Fruit fly (Drosophila melanogaster) whole organism, embryonic: ENCODE results near the gene mRpL12.

Experiments used
- Asciz ChIP-seq: fragments of 200-800 bp; sonication (Bioruptor generic); optimal IDR thresholded peaks from 2 replicates; lab custom pipeline; 2017; ENCODE audit warnings: missing biosample characterization, mild to moderate bottlenecking, missing genetic modification characterization, missing genetic modification reagents
- Bteb2 ChIP-seq: fragments of 200-800 bp; sonication (Bioruptor generic); optimal IDR thresholded peaks from 2 replicates; lab custom pipeline; 2016; ENCODE audit warnings: missing biosample characterization, missing genetic modification characterization
- CG10147 ChIP-seq: fragments of 200-800 bp; sonication (Bioruptor generic); optimal IDR thresholded peaks from 2 replicates; lab custom pipeline; 2019; ENCODE audit warnings: missing biosample characterization, mild to moderate bottlenecking, missing genetic modification characterization, moderate library complexity
- CG10274 ChIP-seq: fragments of 200-800 bp; sonication (Bioruptor generic); optimal IDR thresholded peaks from 3 replicates; lab custom pipeline; 2017; ENCODE audit warnings: missing biosample characterization, mild to moderate bottlenecking, missing genetic modification characterization
- CG10565 ChIP-seq: fragments of 200-800 bp; sonication (Bioruptor generic); optimal IDR thresholded peaks from 3 replicates; lab custom pipeline; 2016; ENCODE audit warnings: missing biosample characterization, mild to moderate bottlenecking, missing genetic modification characterization
- CG12391 ChIP-seq: fragments of 200-800 bp; sonication (Bioruptor generic); optimal IDR thresholded peaks from 3 replicates; lab custom pipeline; 2018; ENCODE audit warnings: missing biosample characterization, mild to moderate bottlenecking, missing genetic modification characterization, moderate library complexity
- CG15479 ChIP-seq: fragments of 200-800 bp; sonication (Bioruptor generic); optimal IDR thresholded peaks from 3 replicates; lab custom pipeline; 2019; ENCODE audit warnings: missing biosample characterization, mild to moderate bottlenecking, missing genetic modification characterization, moderate library complexity
- CG15601 ChIP-seq: fragments of 200-800 bp; sonication (Bioruptor generic); optimal IDR thresholded peaks from 3 replicates; lab custom pipeline; 2019; ENCODE audit warnings: missing biosample characterization, mild to moderate bottlenecking, missing genetic modification characterization, moderate library complexity
- CG17186 ChIP-seq: fragments of 200-800 bp; sonication (Bioruptor generic); optimal IDR thresholded peaks from 3 replicates; lab custom pipeline; 2017; ENCODE audit warnings: missing biosample characterization, missing genetic modification reagents, missing genetic modification characterization
- CG17328 ChIP-seq: fragments of 200-800 bp; sonication (Bioruptor generic); IDR thresholded peaks from 2 replicates; pipeline ENCODE4 v1.3.6; 2022; ENCODE audit warnings: missing biosample characterization, missing genetic modification characterization
- CG17612 ChIP-seq: fragments of 200-800 bp; sonication (Bioruptor generic); IDR thresholded peaks from 2 replicates; pipeline ENCODE4 v1.3.6; 2022; ENCODE audit warnings: missing biosample characterization, missing genetic modification characterization
- CG17829 ChIP-seq: fragments of 200-800 bp; optimal IDR thresholded peaks from 2 replicates; lab custom pipeline; 2019; ENCODE audit warnings: missing biosample characterization, mild to moderate bottlenecking, missing genetic modification characterization, moderate library complexity
- CG2116 ChIP-seq: fragments of 200-800 bp; sonication (Bioruptor generic); optimal IDR thresholded peaks from 3 replicates; lab custom pipeline; 2018; ENCODE audit warnings: missing biosample characterization, mild to moderate bottlenecking, missing genetic modification characterization
- CG2120 ChIP-seq: fragments of 200-800 bp; sonication (Bioruptor generic); optimal IDR thresholded peaks from 3 replicates; lab custom pipeline; 2016; ENCODE audit warnings: missing biosample characterization, missing genetic modification characterization
- CG30431 ChIP-seq: fragments of 200-800 bp; sonication (Bioruptor generic); optimal IDR thresholded peaks from 2 replicates; lab custom pipeline; 2017; ENCODE audit warnings: missing biosample characterization, missing genetic modification characterization
- CG34376 ChIP-seq: fragments of 200-800 bp; sonication (Bioruptor generic); optimal IDR thresholded peaks from 2 replicates; lab custom pipeline; 2018; ENCODE audit warnings: missing biosample characterization, mild to moderate bottlenecking, missing genetic modification characterization
- CG3726 ChIP-seq: fragments of 200-800 bp; sonication (Bioruptor generic); IDR thresholded peaks from 3 replicates; pipeline ENCODE4, ENCODE4 v1.3.6; 2022; ENCODE audit warnings: missing biosample characterization, missing genetic modification characterization
- CG3995 ChIP-seq: fragments of 200-800 bp; sonication (Bioruptor generic); optimal IDR thresholded peaks from 3 replicates; lab custom pipeline; 2016; ENCODE audit warnings: missing biosample characterization, missing genetic modification characterization
- CG4617 ChIP-seq: fragments of 200-800 bp; sonication (Bioruptor generic); optimal IDR thresholded peaks from 3 replicates; lab custom pipeline; 2016; ENCODE audit warnings: missing biosample characterization, missing genetic modification characterization, borderline replicate concordance
- CG6791 ChIP-seq: fragments of 200-800 bp; sonication (Bioruptor generic); IDR thresholded peaks from 3 replicates; pipeline ENCODE4 v1.3.6; 2022; ENCODE audit warnings: missing biosample characterization, missing genetic modification characterization; ENCODE audit not compliant: partially characterized antibody
- CG7928 ChIP-seq: fragments of 200-800 bp; sonication (Bioruptor generic); optimal IDR thresholded peaks from 2 replicates; lab custom pipeline; 2017; ENCODE audit warnings: missing biosample characterization, mild to moderate bottlenecking, missing genetic modification characterization
- CG9437 ChIP-seq: fragments of 200-800 bp; sonication (Bioruptor generic); optimal IDR thresholded peaks from 2 replicates; lab custom pipeline; 2018; ENCODE audit warnings: missing biosample characterization, mild to moderate bottlenecking, missing genetic modification characterization
- CG9932 ChIP-seq: fragments of 200-800 bp; sonication (Bioruptor generic); IDR thresholded peaks from 2 replicates; pipeline ENCODE4 v1.3.6; 2022; ENCODE audit warnings: missing biosample characterization, missing genetic modification characterization
- Dll ChIP-seq: fragments of 200-800 bp; sonication (Bioruptor generic); IDR thresholded peaks from 4 replicates; pipeline ENCODE4 v1.3.6; 2022; ENCODE audit warnings: missing biosample characterization, missing genetic modification characterization; ENCODE audit not compliant: partially characterized antibody
- Dp ChIP-seq: fragments of 200-800 bp; sonication (Bioruptor generic); optimal IDR thresholded peaks from 2 replicates; lab custom pipeline; 2018; ENCODE audit warnings: missing biosample characterization, mild to moderate bottlenecking, missing genetic modification characterization, moderate library complexity
- E2f1 ChIP-seq: fragments of 200-800 bp; sonication (Bioruptor generic); IDR thresholded peaks from 2 replicates; pipeline ENCODE4 v1.3.6; 2022; ENCODE audit warnings: missing biosample characterization, missing genetic modification characterization
- HLH4C ChIP-seq: fragments of 200-800 bp; sonication (Bioruptor generic); IDR thresholded peaks from 3 replicates; pipeline ENCODE4 v1.3.6; 2022; ENCODE audit warnings: missing biosample characterization, missing genetic modification characterization; ENCODE audit not compliant: partially characterized antibody
- HLH54F ChIP-seq: fragments of 200-800 bp; sonication (Bioruptor generic); optimal IDR thresholded peaks from 3 replicates; lab custom pipeline; 2016; ENCODE audit warnings: missing biosample characterization, missing genetic modification characterization
- Hr51 ChIP-seq, 2 experiments: fragments of 200-800 bp; sonication (Bioruptor generic); optimal IDR thresholded peaks; 2 replicates in 1 of 2; 3 replicates in 1 of 2; lab custom pipeline; 2016 to 2018; ENCODE audit warnings: missing biosample characterization in 2 of 2, missing genetic modification characterization in 2 of 2, mild to moderate bottlenecking in 1 of 2, moderate library complexity in 1 of 2
- Mes4 ChIP-seq: fragments of 200-800 bp; sonication (Bioruptor generic); optimal IDR thresholded peaks from 2 replicates; lab custom pipeline; 2016; ENCODE audit warnings: missing biosample characterization, missing genetic modification characterization
- Nf-YA ChIP-seq: fragments of 200-800 bp; sonication (Bioruptor generic); IDR thresholded peaks from 2 replicates; pipeline ENCODE4 v1.3.6; 2022; ENCODE audit warnings: missing biosample characterization, missing genetic modification characterization
- Oli ChIP-seq: fragments of 200-800 bp; sonication (Bioruptor generic); optimal IDR thresholded peaks from 2 replicates; lab custom pipeline; 2018; ENCODE audit warnings: missing biosample characterization, mild to moderate bottlenecking, missing genetic modification characterization, moderate library complexity
- Sox102F ChIP-seq: fragments of 200-800 bp; sonication (Bioruptor generic); optimal IDR thresholded peaks from 2 replicates; lab custom pipeline; 2018; ENCODE audit warnings: missing biosample characterization, mild to moderate bottlenecking, missing genetic modification characterization, moderate library complexity
- Usf ChIP-seq: fragments of 200-800 bp; sonication (Bioruptor generic); optimal IDR thresholded peaks from 2 replicates; lab custom pipeline; 2017; ENCODE audit warnings: missing genotype, missing biosample characterization, missing genetic modification characterization
- al ChIP-seq: fragments of 200-800 bp; sonication (Bioruptor generic); IDR thresholded peaks from 2 replicates; pipeline ENCODE4 v1.3.6; 2022; ENCODE audit warnings: missing biosample characterization, missing genetic modification characterization
- ato ChIP-seq: fragments of 200-800 bp; sonication (Bioruptor generic); IDR thresholded peaks from 2 replicates; pipeline ENCODE4 v1.3.6; 2022; ENCODE audit warnings: missing biosample characterization, missing genetic modification characterization; ENCODE audit not compliant: partially characterized antibody
- chinmo ChIP-seq: fragments of 200-800 bp; sonication (Bioruptor generic); IDR thresholded peaks from 4 replicates; pipeline ENCODE4 v1.3.6; 2022; ENCODE audit warnings: missing biosample characterization, missing genetic modification characterization; ENCODE audit not compliant: partially characterized antibody
- fd64A ChIP-seq: fragments of 200-800 bp; sonication (Bioruptor generic); optimal IDR thresholded peaks from 3 replicates; lab custom pipeline; 2018; ENCODE audit warnings: missing biosample characterization, mild to moderate bottlenecking, missing genetic modification characterization
- fru ChIP-seq: fragments of >200 bp; optimal IDR thresholded peaks from 2 replicates; lab custom pipeline; 2017
- hth ChIP-seq: fragments of >200 bp; optimal IDR thresholded peaks from 2 replicates; lab custom pipeline; 2017; ENCODE audit warnings: inconsistent platforms
- nom ChIP-seq: fragments of 200-800 bp; sonication (Bioruptor generic); optimal IDR thresholded peaks from 2 replicates; lab custom pipeline; 2017; ENCODE audit warnings: missing biosample characterization, missing genetic modification characterization, mild to moderate bottlenecking, moderate library complexity, missing genetic modification reagents
- sc ChIP-seq, 3 experiments: fragments of >200 bp in 2 of 3; fragments of 200-800 bp in 1 of 3; sonication (Bioruptor generic) in 1 of 3; optimal IDR thresholded peaks; 2 replicates in 2 of 3; 3 replicates in 1 of 3; lab custom pipeline; 2017; ENCODE audit warnings: mild to moderate bottlenecking in 1 of 3, missing biosample characterization in 1 of 3, missing genetic modification characterization in 1 of 3, missing genetic modification reagents in 1 of 3
- sd ChIP-seq: fragments of 200-800 bp; sonication (Bioruptor generic); optimal IDR thresholded peaks from 3 replicates; lab custom pipeline; 2018; ENCODE audit warnings: missing biosample characterization, mild to moderate bottlenecking, missing genetic modification characterization, moderate library complexity
- sima ChIP-seq: fragments of 200-800 bp; sonication (Bioruptor generic); optimal IDR thresholded peaks from 2 replicates; lab custom pipeline; 2016; ENCODE audit warnings: missing biosample characterization, missing genetic modification characterization
- slou ChIP-seq: fragments of 200-800 bp; sonication (Bioruptor generic); optimal IDR thresholded peaks from 3 replicates; lab custom pipeline; 2016; ENCODE audit warnings: missing biosample characterization, missing genetic modification characterization
- tio ChIP-seq: fragments of 200-800 bp; sonication (Bioruptor generic); optimal IDR thresholded peaks from 2 replicates; lab custom pipeline; 2017; ENCODE audit warnings: missing biosample characterization, missing genetic modification characterization, inconsistent platforms
- tll ChIP-seq, 2 experiments: fragments of 200-800 bp in 1 of 2; fragments of >200 bp in 1 of 2; sonication (Bioruptor generic) in 1 of 2; optimal IDR thresholded peaks; 2 replicates each; lab custom pipeline; 2017 to 2019; ENCODE audit warnings: missing biosample characterization in 2 of 2, missing genetic modification characterization in 2 of 2, mild to moderate bottlenecking in 1 of 2, moderate library complexity in 1 of 2
- trem ChIP-seq: fragments of 200-800 bp; optimal IDR thresholded peaks from 3 replicates; lab custom pipeline; 2019; ENCODE audit warnings: missing biosample characterization, mild to moderate bottlenecking, missing genetic modification characterization, moderate library complexity
- vvl ChIP-seq: fragments of 200-800 bp; sonication (Bioruptor generic); IDR thresholded peaks from 2 replicates; pipeline ENCODE4 v1.3.6; 2022; ENCODE audit warnings: missing biosample characterization, missing genetic modification characterization
- zfh2 ChIP-seq: fragments of 200-800 bp; sonication (Bioruptor generic); optimal IDR thresholded peaks from 2 replicates; lab custom pipeline; 2016; ENCODE audit warnings: missing biosample characterization, missing genetic modification characterization

The mRpL12 gene

DNA sequence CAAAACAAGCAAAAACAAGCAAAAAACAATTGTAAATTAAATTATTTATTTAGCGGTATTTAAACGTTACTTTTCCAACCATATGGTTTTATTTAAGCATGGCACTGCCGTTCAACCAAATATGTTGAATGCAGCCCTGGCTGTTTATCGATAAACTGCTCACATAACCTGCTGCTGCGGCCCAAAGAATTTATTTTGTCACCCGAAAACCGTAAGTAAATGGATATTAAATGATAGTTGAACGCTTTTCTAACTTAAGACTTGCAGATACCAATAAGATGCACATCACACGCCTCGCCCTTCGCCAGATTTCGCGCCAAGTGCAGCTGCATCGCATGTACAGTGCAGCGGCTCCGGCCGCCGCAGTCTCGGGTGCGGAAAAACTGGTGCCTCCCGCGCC, at the start of gene mRpL12 (continued):
- TF ChIP-seq tll (GFP tag; optimal IDR thresholded peaks at IDR 0.05; lab: Kevin White, UChicago) (no peak), CG9932 (no peak), CG17186 (GFP tag; lab: Kevin White, UChicago) (no peak), HLH54F (no peak), CG15479 (GFP tag; lab: Kevin White, UChicago) (no peak), CG2116 (GFP tag; lab: Kevin White, UChicago) (peak; percentile 92), CG9437 (GFP tag; lab: Kevin White, UChicago) (no peak), ato (no peak), CG2120 (GFP tag; lab: Kevin White, UChicago) (peak; percentile 23), HLH4C (GFP tag; lab: Robert Waterston, UW) (peak; percentile 50; the same call in 2 of the 3 replicates), Sox102F (no peak), Dp (GFP tag; lab: Kevin White, UChicago) (peak; percentile 52), CG10274 (no peak), E2f1 (GFP tag; lab: Robert Waterston, UW) (no peak), Dll (GFP tag; lab: Robert Waterston, UW) (peak; percentile 52; the same call in 1 of the 4 replicates), hth (lab: Kevin White, UChicago) (no peak), CG17829 (tag; lab: Kevin White, UChicago) (no peak), fru (no peak), sima (GFP tag; lab: Kevin White, UChicago) (no peak), sc (optimal IDR thresholded peaks at IDR 0.05; lab: Kevin White, UChicago) (no peak), sc (GFP tag; optimal IDR thresholded peaks at IDR 0.05; lab: Kevin White, UChicago) (no peak), Oli (peak; percentile 24), CG17328 (GFP tag; lab: Robert Waterston, UW) (no peak), al (no peak), Nf-YA (GFP tag; lab: Robert Waterston, UW) (no peak), CG12391 (tag; lab: Kevin White, UChicago) (peak; percentile 1), CG10565 (GFP tag; lab: Kevin White, UChicago) (no peak), Hr51 (GFP tag; optimal IDR thresholded peaks at IDR 0.05; lab: Kevin White, UChicago) (no peak), Asciz (GFP tag; lab: Kevin White, UChicago) (no peak), CG34376 (no peak), CG4617 (GFP tag; lab: Kevin White, UChicago) (peak; percentile 42), Usf (no peak), CG10147 (GFP tag; lab: Kevin White, UChicago) (no peak), nom (no peak), CG17612 (no peak), zfh2 (no peak), CG30431 (GFP tag; lab: Kevin White, UChicago) (no peak), Mes4 (GFP tag; lab: Kevin White, UChicago) (no peak), CG15601 (tag; lab: Kevin White, UChicago) (peak; percentile 73), slou (no peak), vvl (GFP tag; lab: Robert Waterston, UW) (no peak), fd64A (GFP tag; lab: Kevin White, UChicago) (no peak), sd (no peak), trem (tag; lab: Kevin White, UChicago) (peak; percentile 83), tio (GFP tag; lab: Kevin White, UChicago) (no peak), CG6791 (peak; percentile 26; the same call in 1 of the 3 replicates), CG3726 (GFP tag; lab: Robert Waterston, UW) (no peak), chinmo (GFP tag; lab: Robert Waterston, UW) (no peak), Bteb2 (no peak), CG7928 (peak; percentile 92), CG3995 (peak; percentile 52)
